Worm (Caenorhabditis elegans): ENCODE results near the gene F57A8.6.

Gene F57A8.6

DNA sequence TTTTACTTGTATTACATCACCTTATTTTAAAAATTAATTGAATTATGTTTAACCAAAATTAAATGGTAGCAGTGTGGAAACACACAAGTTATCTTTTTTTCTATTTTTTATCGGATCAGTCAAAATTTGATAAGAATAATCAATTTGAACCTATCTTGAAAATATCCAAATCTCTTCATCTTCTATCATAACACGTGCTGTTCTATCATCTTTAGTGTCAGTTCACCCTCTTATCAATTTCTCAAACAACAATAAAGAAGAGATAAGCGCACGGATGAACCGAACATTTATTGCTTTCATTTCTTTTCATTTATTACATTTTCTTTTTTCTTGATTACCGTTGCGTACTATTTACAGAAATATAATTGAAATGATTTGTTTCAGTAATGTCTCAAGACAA is 13.4 kb upstream of the F57A8.6 start, which contains the start of gene R04B5.5 (continued):
- TF ChIP-seq F44E2.7 (GFP tag; IDR thresholded peaks at IDR 0.05) (no peak), mep-1 (tag; optimal IDR thresholded peaks at IDR 0.05) (peak; percentile 13), rbr-2 (tag; optimal IDR thresholded peaks at IDR 0.05) (no peak), snpc-1.2 (GFP tag; IDR thresholded peaks at IDR 0.05) (no peak), ceh-20 (GFP tag; IDR thresholded peaks at IDR 0.05) (no peak), hlh-30 (tag; optimal IDR thresholded peaks at IDR 0.05; ENCODE audit: insufficient read depth) (peak; percentile 58), nhr-111 (GFP tag; optimal IDR thresholded peaks at IDR 0.05) (no peak), egl-43 (GFP tag; IDR thresholded peaks at IDR 0.05) (no peak), lsy-2 (tag; optimal IDR thresholded peaks at IDR 0.05) (peak in 1 of 2 experiments; percentile 33), lin-15B (tag; optimal IDR thresholded peaks at IDR 0.05) (no peak), daf-16 (GFP tag; optimal IDR thresholded peaks at IDR 0.05) (no peak), daf-16 (tag; optimal IDR thresholded peaks at IDR 0.05) (peak; percentile 70), nhr-11 (tag; optimal IDR thresholded peaks at IDR 0.05) (peak; percentile 24), ztf-7 (tag; optimal IDR thresholded peaks at IDR 0.05) (peak; percentile 46), tag-97 (GFP tag; IDR thresholded peaks at IDR 0.05) (no peak), T20F7.1 (GFP tag; optimal IDR thresholded peaks at IDR 0.05) (peak; percentile 8), ceh-32 (tag; optimal IDR thresholded peaks at IDR 0.05; ENCODE audit: poor library complexity) (no peak), hmg-1.1 (GFP tag; IDR thresholded peaks at IDR 0.05) (no peak), dmd-9 (GFP tag; IDR thresholded peaks at IDR 0.05) (no peak), nhr-10 (tag; optimal IDR thresholded peaks at IDR 0.05) (peak; percentile 85), hlh-11 (tag; optimal IDR thresholded peaks at IDR 0.05) (peak; percentile 74), zag-1 (tag; optimal IDR thresholded peaks at IDR 0.05) (no peak), ZK337.2 (GFP tag; IDR thresholded peaks at IDR 0.05) (no peak), ceh-62 (tag; optimal IDR thresholded peaks at IDR 0.05) (no peak), attf-4 (tag; optimal IDR thresholded peaks at IDR 0.05) (no peak), lin-13 (GFP tag; optimal IDR thresholded peaks at IDR 0.05) (no peak), aha-1 (tag) (no peak), ceh-44 (GFP tag; IDR thresholded peaks at IDR 0.05) (no peak), madf-5 (GFP tag; IDR thresholded peaks at IDR 0.05) (no peak), nhr-28 (tag; optimal IDR thresholded peaks at IDR 0.05) (peak; percentile 90), mdt-29 (GFP tag; IDR thresholded peaks at IDR 0.05) (no peak), lin-39 (tag; optimal IDR thresholded peaks at IDR 0.05) (no peak), nhr-42 (GFP tag; IDR thresholded peaks at IDR 0.05) (no peak)

DNA sequence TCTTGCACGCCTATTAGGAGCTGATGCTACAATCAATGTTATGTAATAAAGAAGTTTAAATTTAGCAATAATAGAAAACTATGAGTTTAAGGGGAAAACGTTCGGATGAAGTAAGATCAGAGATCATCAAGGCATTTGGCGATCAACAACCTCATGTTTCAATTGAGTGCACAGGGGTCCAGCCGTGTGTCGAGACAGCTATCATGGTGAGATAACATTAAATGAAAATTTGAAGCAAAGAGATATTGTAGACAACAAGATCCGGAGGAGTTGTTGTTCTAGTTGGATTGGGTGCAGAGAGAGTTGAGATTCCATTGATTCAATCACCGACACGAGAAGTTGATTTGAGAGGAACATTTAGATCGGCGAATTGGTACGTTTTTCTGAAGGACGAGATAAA is 12.4 kb upstream of the F57A8.6 start:
- no peak for TF ChIP-seq ama-1 (optimal IDR thresholded peaks at IDR 0.05)
- peak in 1 of 2 experiments; percentile 72 for TF ChIP-seq daf-16 (GFP tag; optimal IDR thresholded peaks at IDR 0.05)
- no peak for TF ChIP-seq daf-16 (tag; optimal IDR thresholded peaks at IDR 0.05)

DNA sequence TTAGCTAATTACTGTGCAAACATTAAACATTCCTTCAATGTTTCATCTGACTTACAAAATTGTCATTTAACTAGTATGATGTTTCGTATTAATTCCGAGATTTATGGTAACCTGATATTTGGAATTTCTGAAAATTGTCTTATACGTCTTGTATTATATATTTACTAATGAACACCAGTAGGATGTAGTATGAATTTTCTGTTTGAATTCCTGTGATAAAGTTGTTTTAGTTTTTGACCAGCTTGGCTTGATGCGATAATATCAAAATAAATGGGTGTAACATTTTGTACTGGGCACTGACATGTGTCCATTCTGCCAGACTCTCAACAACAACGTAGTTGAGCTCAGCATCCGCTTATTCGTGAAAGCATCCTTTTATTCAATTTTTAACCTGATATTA is 11.2 kb upstream of the F57A8.6 start, which contains the start of gene R04B5.6:
Gene R04B5.6, plus strand, starts transcription at position 301 of the 400 bp plus-strand sequence.
- TF ChIP-seq ceh-82 (tag; optimal IDR thresholded peaks at IDR 0.05) (no peak), nhr-102 (tag; optimal IDR thresholded peaks at IDR 0.05) (no peak), lin-38 (GFP tag; IDR thresholded peaks at IDR 0.05) (no peak), zfp-3 (GFP tag; conservative IDR thresholded peaks at IDR 0.05) (no peak), Y105C5A.15 (GFP tag; IDR thresholded peaks at IDR 0.05) (no peak), rbr-2 (tag; optimal IDR thresholded peaks at IDR 0.05) (no peak), ceh-32 (tag; optimal IDR thresholded peaks at IDR 0.05; ENCODE audit: poor library complexity) (no peak), dmd-6 (GFP tag; IDR thresholded peaks at IDR 0.05) (no peak), dmd-8 (GFP tag; IDR thresholded peaks at IDR 0.05) (no peak), spr-3 (GFP tag; optimal IDR thresholded peaks at IDR 0.05) (no peak), unc-62 (GFP tag; optimal IDR thresholded peaks at IDR 0.05 in 1 of 2) (no peak), unc-62 (tag; optimal IDR thresholded peaks at IDR 0.05) (no peak), php-3 (GFP tag; IDR thresholded peaks at IDR 0.05) (no peak), saeg-2 (GFP tag; IDR thresholded peaks at IDR 0.05) (no peak)

All from whole organism, L4 larva.